Worm (Caenorhabditis elegans) whole organism, late embryonic: Measurements from ENCODE around the gene D2023.1.

Source experiments
- C38D4.7 ChIP-seq: fragments of 200-800 bp; sonication (Bioruptor generic); optimal IDR thresholded peaks from 2 replicates; lab custom pipeline; 2018; ENCODE audit warnings: mild to moderate bottlenecking, missing genetic modification characterization, moderate library complexity, missing compliant biosample characterization
- F13H6.1 ChIP-seq: sonication (generic microtip); optimal IDR thresholded peaks from 2 replicates; lab custom pipeline; 2016; ENCODE audit warnings: missing genetic modification characterization, missing compliant biosample characterization
- K02D7.2 ChIP-seq: sonication (generic microtip); optimal IDR thresholded peaks from 2 replicates; lab custom pipeline; 2017; ENCODE audit warnings: mild to moderate bottlenecking, missing genetic modification characterization, missing compliant biosample characterization
- K09A11.1 ChIP-seq: sonication (generic microtip); optimal IDR thresholded peaks from 2 replicates; lab custom pipeline; 2017; ENCODE audit warnings: antibody characterized with exemption, mild to moderate bottlenecking, missing genetic modification characterization, missing compliant biosample characterization; ENCODE audit not compliant: insufficient read depth
- ahr-1 ChIP-seq: sonication (generic microtip); optimal IDR thresholded peaks from 2 replicates; lab custom pipeline; 2016; ENCODE audit warnings: missing genetic modification characterization, missing compliant biosample characterization
- ama-1 ChIP-seq: fragments of 150-350 bp; optimal IDR thresholded peaks from 2 replicates; lab custom pipeline; 2014
- ceh-18 ChIP-seq: sonication (generic microtip); optimal IDR thresholded peaks from 2 replicates; lab custom pipeline; 2016; ENCODE audit warnings: missing genetic modification characterization, missing compliant biosample characterization
- ceh-19 ChIP-seq: fragments of 200-800 bp; sonication (Bioruptor generic); optimal IDR thresholded peaks from 2 replicates; lab custom pipeline; 2018; ENCODE audit warnings: mild to moderate bottlenecking, missing genetic modification characterization, missing compliant biosample characterization
- ceh-24 ChIP-seq: sonication (generic microtip); optimal IDR thresholded peaks from 2 replicates; lab custom pipeline; 2016; ENCODE audit warnings: mild to moderate bottlenecking, missing genetic modification characterization, missing compliant biosample characterization
- ceh-30 ChIP-seq: fragments of 150-350 bp; optimal IDR thresholded peaks from 2 replicates; lab custom pipeline; 2014; ENCODE audit warnings: missing biosample characterization, missing genetic modification characterization
- ceh-48 ChIP-seq: sonication (generic microtip); optimal IDR thresholded peaks from 2 replicates; lab custom pipeline; 2016; ENCODE audit warnings: missing genetic modification characterization, inconsistent platforms, missing compliant biosample characterization
- ceh-9 ChIP-seq: sonication (generic microtip); optimal IDR thresholded peaks from 2 replicates; lab custom pipeline; 2016; ENCODE audit warnings: mild to moderate bottlenecking, missing genetic modification characterization, inconsistent platforms, missing compliant biosample characterization
- dmd-4 ChIP-seq: sonication (generic microtip); optimal IDR thresholded peaks from 2 replicates; lab custom pipeline; 2016; ENCODE audit warnings: borderline replicate concordance, missing genetic modification characterization, missing compliant biosample characterization
- dve-1 ChIP-seq: sonication (generic microtip); optimal IDR thresholded peaks from 2 replicates; lab custom pipeline; 2017; ENCODE audit warnings: antibody characterized with exemption, mild to moderate bottlenecking, missing genetic modification characterization, missing compliant biosample characterization
- elt-2 ChIP-seq: sonication (generic microtip); optimal IDR thresholded peaks from 2 replicates; lab custom pipeline; 2016; ENCODE audit warnings: missing genetic modification reagents, missing genetic modification characterization, missing compliant biosample characterization
- elt-4 ChIP-seq: sonication (generic microtip); optimal IDR thresholded peaks from 2 replicates; lab custom pipeline; 2016; ENCODE audit warnings: missing genetic modification characterization, missing compliant biosample characterization
- ets-4 ChIP-seq: sonication (generic microtip); optimal IDR thresholded peaks from 2 replicates; lab custom pipeline; 2016; ENCODE audit warnings: missing genetic modification characterization, missing compliant biosample characterization
- eyg-1 ChIP-seq: sonication (generic microtip); optimal IDR thresholded peaks from 2 replicates; lab custom pipeline; 2016; ENCODE audit warnings: missing genotype, missing genetic modification characterization, missing compliant biosample characterization
- fax-1 ChIP-seq: sonication (generic microtip); optimal IDR thresholded peaks from 2 replicates; lab custom pipeline; 2016; ENCODE audit warnings: missing genotype, missing genetic modification characterization, missing compliant biosample characterization
- fkh-10 ChIP-seq: fragments of 150-350 bp; optimal IDR thresholded peaks from 2 replicates; lab custom pipeline; 2014; ENCODE audit warnings: missing biosample characterization, missing genetic modification reagents, missing genetic modification characterization
- fkh-6 ChIP-seq: sonication (generic microtip); optimal IDR thresholded peaks from 2 replicates; lab custom pipeline; 2016; ENCODE audit warnings: missing genetic modification characterization, missing compliant biosample characterization
- gmeb-2 ChIP-seq: sonication (generic microtip); optimal IDR thresholded peaks from 2 replicates; lab custom pipeline; 2016; ENCODE audit warnings: missing genetic modification characterization, inconsistent platforms, missing compliant biosample characterization
- hlh-6 ChIP-seq: sonication (generic microtip); optimal IDR thresholded peaks from 2 replicates; lab custom pipeline; 2016; ENCODE audit warnings: missing genotype, missing genetic modification characterization, missing compliant biosample characterization
- hlh-8 ChIP-seq: sonication (generic microtip); optimal IDR thresholded peaks from 2 replicates; lab custom pipeline; 2016; ENCODE audit warnings: missing genotype, missing genetic modification characterization, missing compliant biosample characterization
- lim-6 ChIP-seq: sonication (generic microtip); optimal IDR thresholded peaks from 2 replicates; lab custom pipeline; 2016; ENCODE audit warnings: missing genetic modification characterization, missing compliant biosample characterization
- lin-11 ChIP-seq: fragments of 200-800 bp; sonication (Bioruptor generic); optimal IDR thresholded peaks from 2 replicates; lab custom pipeline; 2018; ENCODE audit warnings: mild to moderate bottlenecking, missing genetic modification characterization, missing compliant biosample characterization
- madf-2 ChIP-seq: sonication (generic microtip); optimal IDR thresholded peaks from 2 replicates; lab custom pipeline; 2017; ENCODE audit warnings: missing genetic modification characterization, missing compliant biosample characterization
- mec-3 ChIP-seq: sonication (generic microtip); optimal IDR thresholded peaks from 2 replicates; lab custom pipeline; 2016; ENCODE audit warnings: borderline replicate concordance, missing genetic modification characterization, missing compliant biosample characterization
- nhr-11 ChIP-seq: fragments of 150-350 bp; optimal IDR thresholded peaks from 2 replicates; lab custom pipeline; 2014; ENCODE audit warnings: missing biosample characterization, missing genetic modification characterization
- nhr-232 ChIP-seq: sonication (generic microtip); optimal IDR thresholded peaks from 2 replicates; lab custom pipeline; 2016; ENCODE audit warnings: missing genetic modification characterization, missing compliant biosample characterization
- npax-4 ChIP-seq: sonication (generic microtip); optimal IDR thresholded peaks from 2 replicates; lab custom pipeline; 2016; ENCODE audit warnings: missing genetic modification characterization, missing compliant biosample characterization
- odd-2 ChIP-seq: sonication (generic microtip); optimal IDR thresholded peaks from 2 replicates; lab custom pipeline; 2017; ENCODE audit warnings: antibody characterized with exemption, mild to moderate bottlenecking, missing genetic modification characterization, missing compliant biosample characterization
- pag-3 ChIP-seq: sonication (generic microtip); optimal IDR thresholded peaks from 2 replicates; lab custom pipeline; 2016; ENCODE audit warnings: missing compliant biosample characterization, missing genetic modification characterization, borderline replicate concordance
- pha-4 ChIP-seq: fragments of 150-350 bp; optimal IDR thresholded peaks from 2 replicates; lab custom pipeline; 2018; ENCODE audit warnings: missing biosample characterization, missing genetic modification reagents, missing genetic modification characterization
- pros-1 ChIP-seq: fragments of 150-350 bp; optimal IDR thresholded peaks from 2 replicates; lab custom pipeline; 2014; ENCODE audit warnings: missing biosample characterization, missing genetic modification reagents, missing genetic modification characterization
- sdc-2 ChIP-seq: sonication (generic microtip); optimal IDR thresholded peaks from 2 replicates; lab custom pipeline; 2016; ENCODE audit warnings: missing genotype, missing genetic modification characterization, missing compliant biosample characterization
- tbx-2 ChIP-seq: sonication (generic microtip); optimal IDR thresholded peaks from 2 replicates; lab custom pipeline; 2016; ENCODE audit warnings: missing genetic modification characterization, missing compliant biosample characterization
- tbx-7 ChIP-seq: sonication (generic microtip); optimal IDR thresholded peaks from 2 replicates; lab custom pipeline; 2016; ENCODE audit warnings: missing genotype, missing genetic modification characterization, missing compliant biosample characterization
- unc-3 ChIP-seq, 2 experiments: fragments of 200-800 bp in 1 of 2; sonication (Bioruptor generic) in 1 of 2; sonication (generic microtip) in 1 of 2; conservative IDR thresholded peaks in 1 of 2; optimal IDR thresholded peaks in 1 of 2; 2 replicates each; pipeline versions ENCODE4 v1.3.6 to Lab custom; 2016 to 2022; ENCODE audit warnings: missing compliant biosample characterization in 2 of 2, missing genetic modification characterization in 2 of 2, missing genetic modification reagents in 1 of 2
- unc-42 ChIP-seq: sonication (generic microtip); optimal IDR thresholded peaks from 2 replicates; lab custom pipeline; 2016; ENCODE audit warnings: missing genotype, missing genetic modification characterization, missing compliant biosample characterization
- unc-86 ChIP-seq: sonication (generic microtip); optimal IDR thresholded peaks from 2 replicates; lab custom pipeline; 2016; ENCODE audit warnings: missing genetic modification characterization, missing compliant biosample characterization
- zip-5 ChIP-seq: sonication (generic microtip); optimal IDR thresholded peaks from 2 replicates; lab custom pipeline; 2016; ENCODE audit warnings: missing genetic modification characterization, missing compliant biosample characterization
- ztf-16 ChIP-seq: sonication (generic microtip); optimal IDR thresholded peaks from 2 replicates; lab custom pipeline; 2017; ENCODE audit warnings: missing genetic modification characterization, missing compliant biosample characterization

D2023.1 gene

DNA sequence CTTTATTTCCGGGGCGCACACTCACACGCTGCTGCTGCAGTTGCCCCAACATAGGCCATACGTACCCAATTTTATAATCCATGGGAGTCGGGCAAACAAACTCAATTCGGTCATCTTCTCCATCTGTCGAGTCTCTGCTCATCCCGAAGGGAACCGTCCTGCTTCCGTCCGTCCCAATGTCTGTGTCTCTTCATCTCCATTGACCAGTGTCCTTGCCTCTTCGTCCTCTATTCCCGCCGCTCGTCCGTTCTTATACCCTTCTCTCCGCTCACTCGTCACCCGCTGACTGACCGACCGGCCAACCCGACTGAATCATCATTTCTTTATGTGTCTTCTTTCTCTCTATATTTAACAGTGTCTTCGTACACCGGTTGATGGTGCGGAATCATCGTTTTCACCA is 55.5 kb downstream of the D2023.1 start (continued):
- no peak for TF ChIP-seq pag-3
- no peak for TF ChIP-seq lin-11 (tag; lab: Kevin White, UChicago)
- no peak for TF ChIP-seq ahr-1 (tag; lab: Kevin White, UChicago)
- TF ChIP-seq elt-4, result no peak
- TF ChIP-seq unc-86 (tag; lab: Kevin White, UChicago), result no peak
- TF ChIP-seq ama-1 (lab: Kevin White, UChicago), result no peak
- TF ChIP-seq dve-1, result peak; percentile 30
- TF ChIP-seq npax-4 (tag; lab: Kevin White, UChicago), result no peak
- TF ChIP-seq ztf-16, result peak; percentile 59
- no peak for TF ChIP-seq ets-4 (tag; lab: Kevin White, UChicago)
- TF ChIP-seq hlh-8, result no peak
- no peak for TF ChIP-seq ceh-9 (tag; lab: Kevin White, UChicago)
- TF ChIP-seq pha-4 (tag; lab: Kevin White, UChicago), result no peak
- TF ChIP-seq ceh-19 (GFP tag; lab: Kevin White, UChicago), result no peak
- peak; percentile 60 for TF ChIP-seq fkh-6 (tag; lab: Kevin White, UChicago)
- TF ChIP-seq fax-1 (tag; lab: Kevin White, UChicago), result no peak
- TF ChIP-seq tbx-2 (tag; lab: Kevin White, UChicago), result peak; percentile 66
- TF ChIP-seq zip-5 (tag; lab: Kevin White, UChicago), result no peak
- TF ChIP-seq elt-2 (tag; lab: Kevin White, UChicago), result no peak
- TF ChIP-seq eyg-1, result peak; percentile 40
- peak; percentile 13 for TF ChIP-seq nhr-232
- TF ChIP-seq unc-3 (GFP tag; conservative IDR thresholded peaks at IDR 0.05; lab: Robert Waterston, UW), result no peak
- TF ChIP-seq unc-3 (tag; optimal IDR thresholded peaks at IDR 0.05; lab: Kevin White, UChicago), result peak; percentile 3
- TF ChIP-seq ceh-48 (tag; lab: Kevin White, UChicago), result no peak
- TF ChIP-seq sdc-2, result peak; percentile 45
- TF ChIP-seq nhr-11 (tag; lab: Kevin White, UChicago), result no peak
- TF ChIP-seq F13H6.1 (tag; lab: Kevin White, UChicago), result no peak
- no peak for TF ChIP-seq mec-3 (tag; lab: Kevin White, UChicago)
- peak; percentile 90 for TF ChIP-seq unc-42
- no peak for TF ChIP-seq pros-1 (tag; lab: Kevin White, UChicago)
- no peak for TF ChIP-seq ceh-30 (tag; lab: Kevin White, UChicago)
- no peak for TF ChIP-seq lim-6
- no peak for TF ChIP-seq K02D7.2
- no peak for TF ChIP-seq tbx-7 (tag; lab: Kevin White, UChicago)

DNA sequence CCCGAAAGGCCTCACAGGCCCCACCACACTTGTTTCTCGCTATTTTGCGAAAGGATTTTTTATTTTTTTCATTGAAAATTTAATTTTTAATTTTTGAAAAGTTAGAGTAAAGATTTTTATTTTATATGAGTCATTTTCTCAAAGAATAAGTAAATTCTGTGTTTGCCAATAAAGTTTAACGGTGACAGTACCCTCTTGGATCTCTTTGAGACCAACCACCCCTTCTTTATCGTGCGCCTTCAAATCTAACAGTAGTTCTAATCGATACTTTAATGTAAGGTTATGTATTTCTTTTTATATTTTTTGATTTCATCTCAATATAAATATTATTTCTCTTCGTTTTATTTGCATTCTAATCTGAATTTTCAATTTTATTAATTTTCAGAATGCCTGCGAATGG is 56.1 kb downstream of the D2023.1 start, which contains the start of gene hmp-1:
Gene hmp-1 (plus strand): TSS at position 380 of the 400 bp plus-strand sequence.
- no peak for TF ChIP-seq ceh-19 (GFP tag; lab: Kevin White, UChicago)
- no peak for TF ChIP-seq ama-1 (lab: Kevin White, UChicago)
- TF ChIP-seq odd-2 (tag; lab: Kevin White, UChicago), result no peak
- TF ChIP-seq fkh-10 (GFP tag; lab: Kevin White, UChicago), result no peak
- TF ChIP-seq madf-2 (tag; lab: Kevin White, UChicago), result no peak
- no peak for TF ChIP-seq dmd-4 (tag; lab: Kevin White, UChicago)
- TF ChIP-seq C38D4.7 (GFP tag; lab: Kevin White, UChicago), result no peak
- no peak for TF ChIP-seq ceh-9 (tag; lab: Kevin White, UChicago)
- TF ChIP-seq hlh-6 (tag; lab: Kevin White, UChicago), result no peak
- no peak for TF ChIP-seq elt-4
- no peak for TF ChIP-seq ceh-18 (tag; lab: Kevin White, UChicago)
- TF ChIP-seq pros-1 (tag; lab: Kevin White, UChicago), result no peak
- TF ChIP-seq K09A11.1 (tag; lab: Kevin White, UChicago), result no peak
- no peak for TF ChIP-seq fkh-6 (tag; lab: Kevin White, UChicago)
- TF ChIP-seq ceh-24, result no peak
- no peak for TF ChIP-seq gmeb-2 (tag; lab: Kevin White, UChicago)
